Worm (Caenorhabditis elegans) whole organism, young adult: ENCODE data around the gene dmsr-10.

Source experiments
- B0019.2 ChIP-seq: fragments of 200-800 bp; sonication (Bioruptor generic); conservative IDR thresholded peaks from 2 replicates; pipeline ENCODE4 v1.3.6; 2022; ENCODE audit warnings: missing genetic modification reagents, missing genetic modification characterization, missing compliant biosample characterization
- D2030.7 ChIP-seq: fragments of 200-800 bp; sonication (Bioruptor generic); IDR thresholded peaks from 2 replicates; pipeline ENCODE4 v1.3.6; 2022; ENCODE audit warnings: missing genetic modification reagents, missing genetic modification characterization, missing compliant biosample characterization
- F10E7.11 ChIP-seq: sonication (generic microtip); optimal IDR thresholded peaks from 2 replicates; lab custom pipeline; 2017; ENCODE audit warnings: mild to moderate bottlenecking, missing genetic modification characterization, moderate library complexity, missing compliant biosample characterization
- F22D6.2 ChIP-seq: sonication (generic microtip); optimal IDR thresholded peaks from 2 replicates; lab custom pipeline; 2016; ENCODE audit warnings: mild to moderate bottlenecking, missing genetic modification characterization, missing compliant biosample characterization
- F23B12.7 ChIP-seq: sonication (generic microtip); optimal IDR thresholded peaks from 2 replicates; lab custom pipeline; 2017; ENCODE audit warnings: missing genetic modification characterization, mild to moderate bottlenecking, missing compliant biosample characterization, antibody characterized with exemption, moderate library complexity; ENCODE audit not compliant: insufficient read depth
- F37B4.10 ChIP-seq: fragments of 200-800 bp; sonication (Bioruptor generic); IDR thresholded peaks from 2 replicates; pipeline ENCODE4 v1.3.6; 2022; ENCODE audit warnings: missing genetic modification characterization, missing compliant biosample characterization
- F39B2.1 ChIP-seq: fragments of 200-800 bp; sonication (Bioruptor generic); IDR thresholded peaks from 2 replicates; pipeline ENCODE4 v1.3.6; 2022; ENCODE audit warnings: missing genetic modification reagents, missing genetic modification characterization, missing compliant biosample characterization
- Y53F4B.3 ChIP-seq: fragments of 200-800 bp; sonication (Bioruptor generic); IDR thresholded peaks from 2 replicates; pipeline ENCODE4 v1.3.6; 2022; ENCODE audit warnings: missing genetic modification reagents, missing genetic modification characterization, missing compliant biosample characterization
- Y53G8AR.9 ChIP-seq: fragments of 200-800 bp; sonication (Bioruptor generic); conservative IDR thresholded peaks from 2 replicates; pipeline ENCODE4 v1.3.6; 2022; ENCODE audit warnings: missing genetic modification reagents, missing genetic modification characterization, missing compliant biosample characterization
- ZK185.1 ChIP-seq: sonication (generic microtip); optimal IDR thresholded peaks from 2 replicates; lab custom pipeline; 2016; ENCODE audit warnings: mild to moderate bottlenecking, missing genetic modification characterization, missing compliant biosample characterization; ENCODE audit not compliant: poor library complexity, severe bottlenecking
- akir-1 ChIP-seq: fragments of 200-800 bp; sonication (Bioruptor generic); optimal IDR thresholded peaks from 2 replicates; lab custom pipeline; 2018; ENCODE audit warnings: mild to moderate bottlenecking, missing genetic modification characterization, moderate library complexity, missing compliant biosample characterization
- ama-1 ChIP-seq, 3 experiments: fragments of 150-350 bp in 1 of 3; sonication (generic microtip) in 2 of 3; optimal IDR thresholded peaks; 2 replicates each; lab custom pipeline; 2014 to 2018; ENCODE audit warnings: missing biosample characterization in 2 of 3, missing genetic modification characterization in 2 of 3, missing genetic modification reagents in 2 of 3
- aptf-2 ChIP-seq: fragments of 200-800 bp; sonication (Bioruptor generic); conservative IDR thresholded peaks from 2 replicates; pipeline ENCODE4 v1.3.6; 2022; ENCODE audit warnings: missing genetic modification reagents, missing genetic modification characterization, missing compliant biosample characterization
- aptf-3 ChIP-seq: fragments of 200-800 bp; sonication (Bioruptor generic); IDR thresholded peaks from 2 replicates; pipeline ENCODE4 v1.3.6; 2022; ENCODE audit warnings: missing genetic modification characterization, missing compliant biosample characterization
- bed-1 ChIP-seq: fragments of 200-800 bp; sonication (Bioruptor generic); IDR thresholded peaks from 2 replicates; pipeline ENCODE4 v1.3.6; 2022; ENCODE audit warnings: missing genetic modification reagents, missing genetic modification characterization, missing compliant biosample characterization
- bed-2 ChIP-seq: fragments of 200-800 bp; sonication (Bioruptor generic); IDR thresholded peaks from 2 replicates; pipeline ENCODE4 v1.3.6; 2022; ENCODE audit warnings: missing genetic modification reagents, missing genetic modification characterization, missing compliant biosample characterization
- cebp-1 ChIP-seq, 2 experiments: fragments of 200-800 bp in 1 of 2; sonication (Bioruptor generic) in 1 of 2; sonication (generic microtip) in 1 of 2; IDR thresholded peaks in 1 of 2; optimal IDR thresholded peaks in 1 of 2; 2 replicates each; pipeline versions ENCODE4 v1.3.6 to Lab custom; 2017 to 2022; ENCODE audit warnings: missing compliant biosample characterization in 2 of 2, missing genetic modification characterization in 2 of 2, mild to moderate bottlenecking in 1 of 2, missing genetic modification reagents in 1 of 2, moderate library complexity in 1 of 2
- cebp-2 ChIP-seq: fragments of 200-800 bp; sonication (Bioruptor generic); IDR thresholded peaks from 2 replicates; pipeline ENCODE4 v1.3.6; 2022; ENCODE audit warnings: missing genetic modification characterization, missing compliant biosample characterization
- ceh-27 ChIP-seq: fragments of 200-800 bp; sonication (Bioruptor generic); optimal IDR thresholded peaks from 2 replicates; lab custom pipeline; 2018; ENCODE audit warnings: mild to moderate bottlenecking, missing genetic modification characterization, moderate library complexity, missing compliant biosample characterization
- ceh-40 ChIP-seq: fragments of 200-800 bp; sonication (Bioruptor generic); IDR thresholded peaks from 2 replicates; pipeline ENCODE4 v1.3.6; 2022; ENCODE audit warnings: missing genetic modification characterization, missing compliant biosample characterization
- dox-1 ChIP-seq: fragments of 200-800 bp; sonication (Bioruptor generic); IDR thresholded peaks from 2 replicates; pipeline ENCODE4 v1.3.6; 2022; ENCODE audit warnings: missing genetic modification reagents, missing genetic modification characterization, missing compliant biosample characterization
- egl-18 ChIP-seq: fragments of 200-800 bp; sonication (Bioruptor generic); IDR thresholded peaks from 2 replicates; pipeline ENCODE4 v1.3.6; 2022; ENCODE audit warnings: missing genetic modification reagents, missing genetic modification characterization, missing compliant biosample characterization
- egrh-3 ChIP-seq: fragments of 200-800 bp; sonication (Bioruptor generic); IDR thresholded peaks from 2 replicates; pipeline ENCODE4 v1.3.6; 2022; ENCODE audit warnings: missing genetic modification reagents, missing genetic modification characterization, missing compliant biosample characterization
- ets-4 ChIP-seq: fragments of 200-800 bp; sonication (Bioruptor generic); optimal IDR thresholded peaks from 2 replicates; lab custom pipeline; 2018; ENCODE audit warnings: mild to moderate bottlenecking, missing genetic modification characterization, missing compliant biosample characterization
- lin-35 ChIP-seq, 3 experiments: fragments of 150-350 bp in 2 of 3; sonication (generic microtip) in 1 of 3; optimal IDR thresholded peaks; 2 replicates each; lab custom pipeline; 2014 to 2018; ENCODE audit warnings: missing biosample characterization in 3 of 3, missing genetic modification characterization in 3 of 3, missing genetic modification reagents in 3 of 3
- lsy-27 ChIP-seq: sonication (generic microtip); optimal IDR thresholded peaks from 2 replicates; lab custom pipeline; 2017; ENCODE audit warnings: missing genetic modification characterization, mild to moderate bottlenecking, missing compliant biosample characterization, antibody characterized with exemption, missing genotype, borderline replicate concordance; ENCODE audit not compliant: insufficient read depth
- madf-3 ChIP-seq: fragments of 200-800 bp; sonication (Bioruptor generic); IDR thresholded peaks from 2 replicates; pipeline ENCODE4 v1.3.6; 2022; ENCODE audit warnings: missing genetic modification reagents, missing genetic modification characterization, missing compliant biosample characterization
- madf-6 ChIP-seq: fragments of 200-800 bp; sonication (Bioruptor generic); IDR thresholded peaks from 2 replicates; pipeline ENCODE4 v1.3.6; 2022; ENCODE audit warnings: missing genetic modification reagents, missing genetic modification characterization, missing compliant biosample characterization
- madf-8 ChIP-seq: fragments of 200-800 bp; sonication (Bioruptor generic); conservative IDR thresholded peaks from 2 replicates; pipeline ENCODE4 v1.3.6; 2022; ENCODE audit warnings: missing genetic modification reagents, missing genetic modification characterization, missing compliant biosample characterization
- mes-4 ChIP-seq: sonication (generic microtip); optimal IDR thresholded peaks from 2 replicates; lab custom pipeline; 2016; ENCODE audit warnings: missing genotype, missing genetic modification characterization, missing compliant biosample characterization
- nfyb-1 ChIP-seq: fragments of 200-800 bp; sonication (Bioruptor generic); IDR thresholded peaks from 2 replicates; pipeline ENCODE4 v1.3.6; 2022; ENCODE audit warnings: missing genetic modification reagents, missing genetic modification characterization, missing compliant biosample characterization
- nhr-120 ChIP-seq: fragments of 200-800 bp; sonication (Bioruptor generic); IDR thresholded peaks from 2 replicates; pipeline ENCODE4 v1.3.6; 2022; ENCODE audit warnings: missing genetic modification characterization, missing compliant biosample characterization
- sdz-38 ChIP-seq: sonication (generic microtip); optimal IDR thresholded peaks from 2 replicates; lab custom pipeline; 2016; ENCODE audit warnings: missing genotype, missing genetic modification characterization, missing compliant biosample characterization
- snpc-1.1 ChIP-seq: sonication (generic microtip); optimal IDR thresholded peaks from 2 replicates; lab custom pipeline; 2017; ENCODE audit warnings: missing genetic modification characterization, mild to moderate bottlenecking, missing compliant biosample characterization, antibody characterized with exemption, moderate library complexity, missing genotype, missing genetic modification reagents; ENCODE audit not compliant: insufficient read depth
- snpc-3.4 ChIP-seq: sonication (generic microtip); optimal IDR thresholded peaks from 2 replicates; lab custom pipeline; 2017; ENCODE audit warnings: missing genetic modification characterization, mild to moderate bottlenecking, missing compliant biosample characterization, antibody characterized with exemption, moderate library complexity, missing genotype, missing genetic modification reagents
- snpc-4 ChIP-seq, 5 experiments: fragments of 150-350 bp in 1 of 5; sonication (generic microtip) in 4 of 5; optimal IDR thresholded peaks; 2 replicates each; lab custom pipeline; 2014 to 2018; ENCODE audit warnings: missing genetic modification characterization in 5 of 5, missing biosample characterization in 3 of 5, antibody characterized with exemption in 2 of 5, mild to moderate bottlenecking in 2 of 5, missing compliant biosample characterization in 2 of 5, missing genotype in 2 of 5, moderate library complexity in 2 of 5, missing genetic modification reagents in 1 of 5
- somi-1 ChIP-seq: fragments of 200-800 bp; sonication (Bioruptor generic); optimal IDR thresholded peaks from 2 replicates; lab custom pipeline; 2018; ENCODE audit warnings: mild to moderate bottlenecking, missing genetic modification characterization, missing compliant biosample characterization
- tbp1 ChIP-seq: fragments of 200-800 bp; sonication (Bioruptor generic); optimal IDR thresholded peaks from 2 replicates; lab custom pipeline; 2018; ENCODE audit warnings: mild to moderate bottlenecking, missing genetic modification characterization, missing compliant biosample characterization
- ztf-18 ChIP-seq: sonication (generic microtip); optimal IDR thresholded peaks from 2 replicates; lab custom pipeline; 2016; ENCODE audit warnings: missing genotype, mild to moderate bottlenecking, missing genetic modification characterization, missing compliant biosample characterization

Gene dmsr-10

ce11 chrV:6830755-6831227, 29.0 kb upstream of the dmsr-10 start, which contains the start of gene col-142:
Gene col-142 (plus strand): TSS chrV:6831177.
- TF ChIP-seq cebp-2 (GFP tag; lab: Robert Waterston, UW) (no peak), snpc-4 (GFP tag; optimal IDR thresholded peaks at IDR 0.05; lab: Kevin White, UChicago) (no peak), snpc-4 (tag; optimal IDR thresholded peaks at IDR 0.05; lab: Kevin White, UChicago) (no peak), aptf-2 (GFP tag; lab: Robert Waterston, UW) (no peak), egl-18 (no peak), aptf-3 (GFP tag; lab: Robert Waterston, UW) (no peak), dox-1 (GFP tag; lab: Robert Waterston, UW) (no peak), F10E7.11 (tag; lab: Kevin White, UChicago) (no peak), madf-6 (GFP tag; lab: Robert Waterston, UW) (no peak), snpc-3.4 (tag; lab: Kevin White, UChicago) (no peak), F39B2.1 (GFP tag; lab: Robert Waterston, UW) (no peak), madf-3 (no peak), ama-1 (optimal IDR thresholded peaks at IDR 0.05; lab: Kevin White, UChicago) (no peak), ama-1 (GFP tag; optimal IDR thresholded peaks at IDR 0.05; lab: Kevin White, UChicago) (no peak)
- TF ChIP-seq, all 124 proteins: peak for 0

DNA sequence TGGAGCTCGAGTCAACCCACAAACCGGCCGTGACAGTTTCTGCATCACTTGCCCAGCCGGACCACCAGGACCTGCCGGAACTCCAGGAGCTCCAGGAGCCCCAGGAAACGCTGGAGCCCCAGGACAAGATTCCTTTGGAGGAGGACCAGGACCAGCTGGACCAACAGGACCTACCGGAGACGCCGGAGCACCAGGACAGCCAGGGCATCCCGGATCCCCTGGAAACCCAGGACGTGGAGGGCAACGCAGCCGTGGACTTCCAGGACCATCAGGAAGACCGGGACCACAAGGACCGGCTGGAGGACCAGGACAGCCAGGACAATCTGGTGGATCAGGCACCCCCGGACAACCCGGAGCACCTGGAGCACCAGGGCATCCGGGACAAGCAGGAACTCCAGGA, 28.3 kb upstream of the dmsr-10 start:
- TF ChIP-seq F37B4.10 (GFP tag; lab: Robert Waterston, UW) (0 out of 2 replicates have a peak, but pooled peaks have one; percentile 47), aptf-2 (GFP tag; lab: Robert Waterston, UW) (no peak), egrh-3 (peak; percentile 94), ama-1 (optimal IDR thresholded peaks at IDR 0.05; lab: Kevin White, UChicago) (no peak), ama-1 (GFP tag; optimal IDR thresholded peaks at IDR 0.05; lab: Kevin White, UChicago) (no peak), bed-2 (GFP tag; lab: Robert Waterston, UW) (no peak), madf-8 (GFP tag; lab: Robert Waterston, UW) (no peak), egl-18 (0 out of 2 replicates have a peak, but pooled peaks have one; percentile 22), ztf-18 (tag; lab: Kevin White, UChicago) (no peak), ZK185.1 (tag; lab: Kevin White, UChicago) (no peak), nfyb-1 (GFP tag; lab: Robert Waterston, UW) (no peak)

DNA sequence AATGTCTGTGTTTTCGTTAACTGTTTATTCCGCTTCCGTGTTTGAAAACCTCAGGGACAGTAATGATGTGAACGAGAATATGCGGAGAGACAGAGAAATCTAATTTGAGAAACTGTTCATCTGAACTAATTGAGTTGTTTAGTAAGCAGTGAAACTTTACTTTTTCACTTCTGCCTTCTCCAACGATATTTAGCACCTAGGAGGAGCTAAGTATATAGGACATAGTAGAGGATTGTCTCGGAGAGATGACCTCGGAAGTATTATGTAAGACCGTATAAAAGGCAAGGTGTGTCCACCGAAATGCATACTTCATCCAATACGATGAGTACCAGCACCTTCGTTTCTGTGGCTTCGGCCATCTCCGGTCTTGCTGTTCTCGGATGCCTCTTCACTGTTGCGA, 27.7 kb upstream of the dmsr-10 start, which contains the start of gene col-141:
TSS of gene col-141 (plus strand) at position 301 of the 400 bp plus-strand sequence.
- TF ChIP-seq bed-1 (GFP tag; lab: Robert Waterston, UW), result no peak
- TF ChIP-seq akir-1 (GFP tag; lab: Kevin White, UChicago), result no peak
- no peak for TF ChIP-seq F22D6.2 (tag; lab: Kevin White, UChicago)
- TF ChIP-seq snpc-1.1 (tag; lab: Kevin White, UChicago), result no peak
- no peak for TF ChIP-seq sdz-38
- no peak for TF ChIP-seq Y53F4B.3 (GFP tag; lab: Robert Waterston, UW)
- TF ChIP-seq Y53G8AR.9 (GFP tag; lab: Robert Waterston, UW), result no peak

ce11 chrV:6828786-6829185, 27.0 kb upstream of the dmsr-10 start, which contains the start of gene dmsr-15:
Gene dmsr-15 (minus strand): TSS chrV:6828886.
- no peak for TF ChIP-seq ceh-40 (GFP tag; lab: Robert Waterston, UW)
- TF ChIP-seq tbp1, result no peak
- no peak for TF ChIP-seq lin-35 (GFP tag; optimal IDR thresholded peaks at IDR 0.05; lab: Kevin White, UChicago)

ce11 chrV:6823432-6823831, 21.7 kb upstream of the dmsr-10 start:
- TF ChIP-seq ets-4 (GFP tag; lab: Kevin White, UChicago) (peak; percentile 67), ceh-27 (GFP tag; lab: Kevin White, UChicago) (no peak), F23B12.7 (no peak), aptf-2 (GFP tag; lab: Robert Waterston, UW) (no peak), mes-4 (tag; lab: Kevin White, UChicago) (no peak), B0019.2 (GFP tag; lab: Robert Waterston, UW) (no peak), cebp-1 (GFP tag; IDR thresholded peaks at IDR 0.05; lab: Robert Waterston, UW) (peak; percentile 82), cebp-1 (tag; optimal IDR thresholded peaks at IDR 0.05; lab: Kevin White, UChicago) (no peak), D2030.7 (GFP tag; lab: Robert Waterston, UW) (no peak), somi-1 (GFP tag; lab: Kevin White, UChicago) (no peak), nhr-120 (GFP tag; lab: Robert Waterston, UW) (no peak), lsy-27 (tag; lab: Kevin White, UChicago) (no peak)
